Worm (Caenorhabditis elegans) whole organism, young adult: Measurements from ENCODE around the gene col-163.

Experiments
- B0035.1 ChIP-seq: sonication (generic microtip); optimal IDR thresholded peaks from 2 replicates; lab custom pipeline; 2016; ENCODE audit warnings: missing genetic modification characterization, mild to moderate bottlenecking, missing compliant biosample characterization, missing genotype, missing genetic modification reagents
- B0261.1 ChIP-seq: sonication (generic microtip); optimal IDR thresholded peaks from 2 replicates; lab custom pipeline; 2016; ENCODE audit warnings: mild to moderate bottlenecking, missing genetic modification characterization, moderate library complexity, missing compliant biosample characterization
- F33H1.4 ChIP-seq: fragments of 200-800 bp; sonication (Bioruptor generic); IDR thresholded peaks from 2 replicates; pipeline ENCODE4 v1.3.6; 2022; ENCODE audit warnings: missing genetic modification reagents, missing genetic modification characterization, missing compliant biosample characterization
- T26A5.8 ChIP-seq: sonication (generic microtip); optimal IDR thresholded peaks from 2 replicates; lab custom pipeline; 2016; ENCODE audit warnings: missing genetic modification characterization, missing compliant biosample characterization
- ZK185.1 ChIP-seq: sonication (generic microtip); optimal IDR thresholded peaks from 2 replicates; lab custom pipeline; 2016; ENCODE audit warnings: mild to moderate bottlenecking, missing genetic modification characterization, missing compliant biosample characterization; ENCODE audit not compliant: poor library complexity, severe bottlenecking
- akir-1 ChIP-seq: fragments of 200-800 bp; sonication (Bioruptor generic); optimal IDR thresholded peaks from 2 replicates; lab custom pipeline; 2018; ENCODE audit warnings: mild to moderate bottlenecking, missing genetic modification characterization, moderate library complexity, missing compliant biosample characterization
- aptf-2 ChIP-seq: fragments of 200-800 bp; sonication (Bioruptor generic); conservative IDR thresholded peaks from 2 replicates; pipeline ENCODE4 v1.3.6; 2022; ENCODE audit warnings: missing genetic modification reagents, missing genetic modification characterization, missing compliant biosample characterization
- aptf-3 ChIP-seq: fragments of 200-800 bp; sonication (Bioruptor generic); IDR thresholded peaks from 2 replicates; pipeline ENCODE4 v1.3.6; 2022; ENCODE audit warnings: missing genetic modification characterization, missing compliant biosample characterization
- attf-6 ChIP-seq: fragments of 200-800 bp; sonication (Bioruptor generic); IDR thresholded peaks from 2 replicates; pipeline ENCODE4 v1.3.6; 2022; ENCODE audit warnings: missing genetic modification reagents, missing genetic modification characterization, missing compliant biosample characterization
- bed-1 ChIP-seq: fragments of 200-800 bp; sonication (Bioruptor generic); IDR thresholded peaks from 2 replicates; pipeline ENCODE4 v1.3.6; 2022; ENCODE audit warnings: missing genetic modification reagents, missing genetic modification characterization, missing compliant biosample characterization
- bed-2 ChIP-seq: fragments of 200-800 bp; sonication (Bioruptor generic); IDR thresholded peaks from 2 replicates; pipeline ENCODE4 v1.3.6; 2022; ENCODE audit warnings: missing genetic modification reagents, missing genetic modification characterization, missing compliant biosample characterization
- ceh-27 ChIP-seq: fragments of 200-800 bp; sonication (Bioruptor generic); optimal IDR thresholded peaks from 2 replicates; lab custom pipeline; 2018; ENCODE audit warnings: mild to moderate bottlenecking, missing genetic modification characterization, moderate library complexity, missing compliant biosample characterization
- chd-7 ChIP-seq: sonication (generic microtip); optimal IDR thresholded peaks from 2 replicates; lab custom pipeline; 2016; ENCODE audit warnings: mild to moderate bottlenecking, missing genetic modification characterization, moderate library complexity, missing compliant biosample characterization
- dpff-1 ChIP-seq: sonication (generic microtip); optimal IDR thresholded peaks from 2 replicates; lab custom pipeline; 2017; ENCODE audit warnings: mild to moderate bottlenecking, missing genetic modification characterization, missing compliant biosample characterization
- egl-44 ChIP-seq: fragments of 200-800 bp; sonication (Bioruptor generic); IDR thresholded peaks from 2 replicates; pipeline ENCODE4 v1.3.6; 2022; ENCODE audit warnings: missing genetic modification reagents, missing genetic modification characterization, missing compliant biosample characterization
- gei-17 ChIP-seq: fragments of 200-800 bp; sonication (Bioruptor generic); optimal IDR thresholded peaks from 2 replicates; lab custom pipeline; 2018; ENCODE audit warnings: mild to moderate bottlenecking, missing genetic modification characterization, missing compliant biosample characterization
- him-1 ChIP-seq: sonication (generic microtip); optimal IDR thresholded peaks from 2 replicates; lab custom pipeline; 2016; ENCODE audit warnings: missing genotype, missing genetic modification reagents, missing genetic modification characterization, missing compliant biosample characterization
- hlh-12 ChIP-seq: sonication (generic microtip); optimal IDR thresholded peaks from 2 replicates; lab custom pipeline; 2016; ENCODE audit warnings: missing genetic modification characterization, missing compliant biosample characterization
- hmg-20 ChIP-seq: fragments of 200-800 bp; sonication (Bioruptor generic); IDR thresholded peaks from 2 replicates; pipeline ENCODE4 v1.3.6; 2022; ENCODE audit warnings: missing genetic modification reagents, missing genetic modification characterization, missing compliant biosample characterization
- hrde-1 ChIP-seq: sonication (generic microtip); optimal IDR thresholded peaks from 2 replicates; lab custom pipeline; 2016; ENCODE audit warnings: missing genetic modification characterization, mild to moderate bottlenecking, missing compliant biosample characterization, moderate library complexity, missing genotype, missing genetic modification reagents, borderline replicate concordance
- lag-1 ChIP-seq: fragments of 200-800 bp; sonication (Bioruptor generic); IDR thresholded peaks from 2 replicates; pipeline ENCODE4 v1.3.6; 2022; ENCODE audit warnings: missing genetic modification reagents, missing genetic modification characterization, missing compliant biosample characterization
- lin-35 ChIP-seq, 3 experiments: fragments of 150-350 bp in 2 of 3; sonication (generic microtip) in 1 of 3; optimal IDR thresholded peaks; 2 replicates each; lab custom pipeline; 2014 to 2018; ENCODE audit warnings: missing biosample characterization in 3 of 3, missing genetic modification characterization in 3 of 3, missing genetic modification reagents in 3 of 3
- lsl-1 ChIP-seq: fragments of 200-800 bp; sonication (Bioruptor generic); optimal IDR thresholded peaks from 2 replicates; lab custom pipeline; 2018; ENCODE audit warnings: mild to moderate bottlenecking, missing genetic modification characterization, moderate library complexity, missing compliant biosample characterization
- lsy-27 ChIP-seq: sonication (generic microtip); optimal IDR thresholded peaks from 2 replicates; lab custom pipeline; 2017; ENCODE audit warnings: missing genetic modification characterization, mild to moderate bottlenecking, missing compliant biosample characterization, antibody characterized with exemption, missing genotype, borderline replicate concordance; ENCODE audit not compliant: insufficient read depth
- madf-3 ChIP-seq: fragments of 200-800 bp; sonication (Bioruptor generic); IDR thresholded peaks from 2 replicates; pipeline ENCODE4 v1.3.6; 2022; ENCODE audit warnings: missing genetic modification reagents, missing genetic modification characterization, missing compliant biosample characterization
- nfya-1 ChIP-seq: sonication (generic microtip); optimal IDR thresholded peaks from 2 replicates; lab custom pipeline; 2017; ENCODE audit warnings: antibody characterized with exemption, missing compliant biosample characterization, missing genetic modification characterization, borderline replicate concordance; ENCODE audit not compliant: insufficient read depth
- nhr-80 ChIP-seq: sonication (generic microtip); optimal IDR thresholded peaks from 2 replicates; lab custom pipeline; 2016; ENCODE audit warnings: missing genetic modification characterization, missing compliant biosample characterization
- pha-4 ChIP-seq: fragments of 150-350 bp; sonication (generic microtip); optimal IDR thresholded peaks from 2 replicates; lab custom pipeline; 2014; ENCODE audit warnings: missing biosample characterization, missing genetic modification reagents, missing genetic modification characterization
- rcor-1 ChIP-seq: fragments of 200-800 bp; sonication (Bioruptor generic); IDR thresholded peaks from 2 replicates; pipeline ENCODE4 v1.3.6; 2022; ENCODE audit warnings: missing genetic modification reagents, missing genetic modification characterization, missing compliant biosample characterization
- rpc-1 ChIP-seq, 2 experiments: fragments of 150-350 bp in 1 of 2; sonication (generic microtip) in 1 of 2; optimal IDR thresholded peaks; 2 replicates each; lab custom pipeline; 2014 to 2018; ENCODE audit warnings: missing biosample characterization in 1 of 2, missing genetic modification characterization in 1 of 2, missing genetic modification reagents in 1 of 2, missing genotype in 1 of 2
- snpc-3.4 ChIP-seq: sonication (generic microtip); optimal IDR thresholded peaks from 2 replicates; lab custom pipeline; 2017; ENCODE audit warnings: missing genetic modification characterization, mild to moderate bottlenecking, missing compliant biosample characterization, antibody characterized with exemption, moderate library complexity, missing genotype, missing genetic modification reagents
- sptf-2 ChIP-seq: fragments of 200-800 bp; sonication (Bioruptor generic); optimal IDR thresholded peaks from 2 replicates; lab custom pipeline; 2018; ENCODE audit warnings: mild to moderate bottlenecking, missing genetic modification characterization, missing compliant biosample characterization
- tlf-1 ChIP-seq: fragments of 200-800 bp; sonication (Bioruptor generic); optimal IDR thresholded peaks from 2 replicates; lab custom pipeline; 2018; ENCODE audit warnings: mild to moderate bottlenecking, missing genetic modification characterization, missing compliant biosample characterization
- unc-130 ChIP-seq: sonication (generic microtip); optimal IDR thresholded peaks from 2 replicates; lab custom pipeline; 2016; ENCODE audit warnings: missing genetic modification reagents, missing genetic modification characterization, missing compliant biosample characterization
- xnd-1 ChIP-seq: sonication (generic microtip); optimal IDR thresholded peaks from 2 replicates; lab custom pipeline; 2016; ENCODE audit warnings: missing genotype, missing genetic modification reagents, missing genetic modification characterization, missing compliant biosample characterization
- ztf-25 ChIP-seq: fragments of 200-800 bp; sonication (Bioruptor generic); IDR thresholded peaks from 2 replicates; pipeline ENCODE4 v1.3.6; 2022; ENCODE audit warnings: missing genetic modification reagents, missing genetic modification characterization, missing compliant biosample characterization

The col-163 gene

DNA sequence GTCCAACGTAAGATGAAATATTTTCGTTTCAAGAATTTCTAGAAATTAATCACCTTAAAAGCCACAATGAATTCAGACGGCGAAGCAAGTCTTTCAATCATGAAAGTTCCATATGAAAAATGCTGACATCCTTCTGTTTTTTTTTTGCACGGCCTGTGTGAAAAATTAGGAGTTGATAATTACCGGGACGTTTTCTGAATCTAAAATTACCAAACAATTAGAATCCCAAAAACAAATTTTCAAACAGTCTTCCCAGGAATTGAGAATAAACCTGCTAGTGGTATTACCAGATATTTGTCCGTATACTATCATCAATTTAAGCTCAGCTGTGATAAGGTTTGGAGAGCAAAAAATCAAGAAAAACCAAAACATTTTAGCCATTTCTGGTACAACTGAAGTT is 38.4 kb downstream of the col-163 start, which contains the start of gene Y44A6B.3:
TSS of gene Y44A6B.3 (minus strand) at position 101 of the 400 bp plus-strand sequence.
- TF ChIP-seq lsy-27 (no peak), xnd-1 (tag; lab: Kevin White, UChicago) (no peak), pha-4 (tag; lab: Kevin White, UChicago) (no peak), nhr-80 (tag; lab: Kevin White, UChicago) (no peak), B0261.1 (tag; lab: Kevin White, UChicago) (no peak), lin-35 (GFP tag; optimal IDR thresholded peaks at IDR 0.05; lab: Kevin White, UChicago) (no peak), sptf-2 (no peak), lag-1 (GFP tag; lab: Robert Waterston, UW) (no peak), egl-44 (GFP tag; lab: Robert Waterston, UW) (no peak), dpff-1 (tag; lab: Kevin White, UChicago) (no peak), T26A5.8 (no peak), lsl-1 (GFP tag; lab: Kevin White, UChicago) (no peak), ztf-25 (GFP tag; lab: Robert Waterston, UW) (no peak), madf-3 (GFP tag; lab: Robert Waterston, UW) (no peak), hrde-1 (tag; lab: Kevin White, UChicago) (no peak), gei-17 (GFP tag; lab: Kevin White, UChicago) (no peak), aptf-3 (GFP tag; lab: Robert Waterston, UW) (no peak)
- TF ChIP-seq, all 124 proteins: peak for 0

DNA sequence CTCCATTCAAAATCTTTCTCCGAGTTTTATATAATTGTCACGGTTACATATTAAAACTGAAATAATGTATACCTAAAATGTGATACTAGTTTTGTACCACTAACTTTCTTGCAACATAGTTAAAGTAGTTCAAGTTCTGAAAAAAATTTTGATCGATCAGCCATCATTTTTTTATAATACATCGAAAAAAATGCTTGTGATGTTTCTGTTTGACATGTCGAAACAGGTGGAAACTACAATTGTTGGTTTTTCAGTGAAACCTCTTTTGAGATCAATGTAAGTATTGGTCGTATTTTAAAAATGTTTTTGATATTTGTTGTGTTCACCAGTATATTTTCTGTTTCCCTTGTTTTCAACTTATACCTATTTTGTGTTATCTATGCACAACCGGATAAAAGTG is 39.4 kb downstream of the col-163 start, which contains the start of gene srxa-14:
TSS of gene srxa-14 (plus strand) at position 301 of the 400 bp plus-strand sequence.
- TF ChIP-seq aptf-2 (GFP tag; lab: Robert Waterston, UW) = no peak
- TF ChIP-seq egl-44 (GFP tag; lab: Robert Waterston, UW) = no peak
- TF ChIP-seq lin-35 (GFP tag; optimal IDR thresholded peaks at IDR 0.05; lab: Kevin White, UChicago) = no peak
- no peak for TF ChIP-seq akir-1 (GFP tag; lab: Kevin White, UChicago)
- TF ChIP-seq, all 124 proteins: peak for 0

DNA sequence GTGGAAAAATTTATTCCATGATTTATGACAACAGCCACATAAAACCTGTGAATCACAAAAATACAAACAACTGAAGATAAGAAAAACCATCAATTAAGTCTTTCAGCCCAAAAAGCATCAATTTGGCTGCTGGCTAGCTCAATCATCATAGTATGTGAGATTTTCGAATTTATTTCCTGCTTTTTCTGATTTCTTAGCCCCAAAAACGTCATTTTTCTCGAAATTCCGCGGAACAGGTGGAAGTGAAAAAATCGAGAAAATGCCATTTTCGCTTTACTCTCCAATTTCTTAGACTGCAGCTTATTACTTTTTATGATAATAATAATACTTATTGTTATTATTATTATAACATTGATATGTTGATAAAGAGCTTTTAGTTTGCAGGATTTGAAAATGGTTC is 42.0 kb downstream of the col-163 start, which contains the start of gene srxa-15:
TSS of gene srxa-15 (plus strand) at position 301 of the 400 bp plus-strand sequence.
- TF ChIP-seq attf-6 (GFP tag; lab: Robert Waterston, UW) (no peak), ceh-27 (no peak), chd-7 (tag; lab: Kevin White, UChicago) (no peak), rcor-1 (GFP tag; lab: Robert Waterston, UW) (no peak), nfya-1 (tag; lab: Kevin White, UChicago) (no peak), tlf-1 (no peak), ZK185.1 (no peak)

DNA sequence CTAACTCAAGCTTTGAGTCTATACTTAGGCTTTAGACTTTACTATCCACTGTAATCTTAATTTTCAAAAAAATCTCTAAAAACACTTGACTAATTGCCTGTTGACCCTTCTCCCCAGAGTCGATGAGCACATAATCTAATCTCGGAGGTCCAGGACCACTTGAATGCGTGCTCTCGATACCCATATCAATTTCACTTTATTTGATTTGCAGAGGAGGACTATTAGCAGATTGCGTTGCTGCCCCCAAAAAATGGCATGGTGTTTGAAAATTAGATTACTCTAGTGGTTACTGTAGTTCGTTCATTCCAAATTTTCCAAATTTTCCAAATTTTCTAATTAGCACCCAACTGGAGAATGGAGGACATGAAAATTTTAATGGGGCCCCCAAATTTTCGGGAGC is 45.6 kb downstream of the col-163 start:
- no peak for TF ChIP-seq F33H1.4
- TF ChIP-seq bed-1 (GFP tag; lab: Robert Waterston, UW) = no peak
- no peak for TF ChIP-seq bed-2 (GFP tag; lab: Robert Waterston, UW)
- TF ChIP-seq ceh-27 = no peak
- TF ChIP-seq lag-1 (GFP tag; lab: Robert Waterston, UW) = no peak
- TF ChIP-seq snpc-3.4 (tag; lab: Kevin White, UChicago) = no peak
- no peak for TF ChIP-seq B0035.1
- TF ChIP-seq, all 124 proteins: peak for 0

DNA sequence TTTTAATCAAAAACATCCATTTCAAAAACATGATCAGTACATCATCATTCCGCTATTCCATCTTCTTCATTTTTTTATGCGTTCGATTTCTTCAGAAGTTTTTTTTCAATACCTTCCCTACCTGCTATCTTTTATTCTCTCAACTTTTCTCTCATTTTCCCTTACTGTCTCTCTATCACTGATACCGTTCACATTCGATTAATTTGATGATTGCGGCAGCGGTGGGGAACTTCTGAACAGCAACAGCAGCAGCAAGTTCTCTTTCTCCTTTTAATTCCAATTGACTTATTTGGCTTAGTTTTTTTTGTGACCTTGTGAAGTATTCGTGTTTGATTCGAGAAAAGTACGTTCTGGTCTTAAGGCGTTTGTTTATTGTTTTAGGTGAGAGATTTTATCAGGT is 49.0 kb downstream of the col-163 start:
- TF ChIP-seq hmg-20 (no peak), tlf-1 (no peak), lin-35 (GFP tag; optimal IDR thresholded peaks at IDR 0.05; lab: Kevin White, UChicago) (no peak), hlh-12 (tag; lab: Kevin White, UChicago) (no peak), him-1 (tag; lab: Kevin White, UChicago) (no peak), rpc-1 (optimal IDR thresholded peaks at IDR 0.05; lab: Kevin White, UChicago) (no peak), rpc-1 (tag; optimal IDR thresholded peaks at IDR 0.05; lab: Kevin White, UChicago) (no peak), madf-3 (GFP tag; lab: Robert Waterston, UW) (no peak), unc-130 (GFP tag; lab: Kevin White, UChicago) (no peak), bed-2 (GFP tag; lab: Robert Waterston, UW) (no peak)
